Fruit fly (Drosophila melanogaster) whole organism, adult: Measurements from ENCODE around the gene CG4619.

Experiments used
- CG12768 ChIP-seq: fragments of 200-800 bp; sonication (Bioruptor generic); optimal IDR thresholded peaks from 2 replicates; lab custom pipeline; 2017; ENCODE audit warnings: missing biosample characterization, missing genetic modification characterization, mild to moderate bottlenecking, moderate library complexity, missing genetic modification reagents
- CG7045 ChIP-seq: fragments of 200-800 bp; sonication (Bioruptor generic); optimal IDR thresholded peaks from 2 replicates; lab custom pipeline; 2017; ENCODE audit warnings: missing biosample characterization, mild to moderate bottlenecking, missing genetic modification characterization
- Hr96 ChIP-seq: fragments of 200-800 bp; sonication (Bioruptor generic); optimal IDR thresholded peaks from 2 replicates; lab custom pipeline; 2016; ENCODE audit warnings: missing biosample characterization, missing genetic modification characterization
- tj ChIP-seq: fragments of 200-800 bp; sonication (Bioruptor generic); optimal IDR thresholded peaks from 3 replicates; lab custom pipeline; 2017; ENCODE audit warnings: missing biosample characterization, mild to moderate bottlenecking, missing genetic modification characterization, moderate library complexity

DNA sequence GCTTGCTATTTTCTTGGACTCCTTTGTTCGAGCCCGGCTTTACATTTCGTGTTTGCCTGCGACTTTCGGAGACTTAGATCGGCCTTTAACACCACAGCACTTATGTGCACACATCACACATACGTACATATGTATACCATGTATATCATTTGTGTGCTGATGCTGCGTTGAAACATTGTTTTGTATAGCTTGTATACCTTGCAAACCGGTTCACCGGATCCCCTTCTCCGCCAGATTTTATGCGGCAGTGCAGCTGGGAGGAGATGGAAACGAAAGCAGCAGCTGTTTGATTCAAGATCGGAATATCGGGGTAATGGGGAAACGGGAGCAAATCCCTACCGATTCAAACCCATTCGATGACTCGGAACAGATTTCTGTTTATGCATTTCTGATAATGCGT, 7.4 kb downstream of the CG4619 start:
- TF ChIP-seq CG12768 (GFP tag; lab: Kevin White, UChicago) (no peak), tj (GFP tag; lab: Kevin White, UChicago) (no peak), CG7045 (GFP tag; lab: Kevin White, UChicago) (no peak), Hr96 (no peak)
